Fruit fly (Drosophila melanogaster): ENCODE data around the gene kmr.

dm6 chr3R:13782578-13782977, 67.6 kb downstream of the kmr start:
- TF ChIP-seq CG6683 (GFP tag; optimal IDR thresholded peaks at IDR 0.05) = no peak
- TF ChIP-seq CG7839 (tag; optimal IDR thresholded peaks at IDR 0.05) = no peak
- TF ChIP-seq CG4404 (GFP tag; IDR thresholded peaks at IDR 0.05) = no peak
- no peak for TF ChIP-seq ERR (GFP tag; optimal IDR thresholded peaks at IDR 0.05)
- TF ChIP-seq kay (GFP tag; optimal IDR thresholded peaks at IDR 0.05) = no peak
- no peak for TF ChIP-seq lbe (GFP tag; optimal IDR thresholded peaks at IDR 0.05)
- TF ChIP-seq CG9817 (tag; optimal IDR thresholded peaks at IDR 0.05) = no peak
- no peak for TF ChIP-seq CG12942 (GFP tag; optimal IDR thresholded peaks at IDR 0.05)
- TF ChIP-seq ac (GFP tag; optimal IDR thresholded peaks at IDR 0.05) = no peak
